Fruit fly (Drosophila melanogaster) whole organism, embryonic: ENCODE measurements around the gene BORCS5.

Experiments used
- Bteb2 ChIP-seq: fragments of 200-800 bp; sonication (Bioruptor generic); optimal IDR thresholded peaks from 2 replicates; lab custom pipeline; 2016; ENCODE audit warnings: missing biosample characterization, missing genetic modification characterization
- CG11456 ChIP-seq: fragments of 200-800 bp; sonication (Bioruptor generic); IDR thresholded peaks from 3 replicates; pipeline ENCODE4 v1.3.6; 2022; ENCODE audit warnings: missing biosample characterization, missing genetic modification characterization
- CG8089 ChIP-seq: fragments of 200-800 bp; sonication (Bioruptor generic); optimal IDR thresholded peaks from 3 replicates; lab custom pipeline; 2016; ENCODE audit warnings: missing biosample characterization, missing genetic modification characterization
- D19A ChIP-seq: fragments of 200-800 bp; optimal IDR thresholded peaks from 3 replicates; lab custom pipeline; 2019; ENCODE audit warnings: missing biosample characterization, mild to moderate bottlenecking, missing genetic modification characterization, moderate library complexity
- Lhr ChIP-seq: fragments of 200-800 bp; sonication (Bioruptor generic); optimal IDR thresholded peaks from 3 replicates; lab custom pipeline; 2017; ENCODE audit warnings: mild to moderate bottlenecking, missing biosample characterization, missing genetic modification reagents, missing genetic modification characterization
- emc ChIP-seq: fragments of 200-800 bp; sonication (Bioruptor generic); optimal IDR thresholded peaks from 2 replicates; lab custom pipeline; 2016; ENCODE audit warnings: missing biosample characterization, missing genetic modification characterization
- eyg ChIP-seq: fragments of 200-800 bp; sonication (Bioruptor generic); optimal IDR thresholded peaks from 3 replicates; lab custom pipeline; 2016; ENCODE audit warnings: missing biosample characterization, missing genetic modification characterization
- lbe ChIP-seq: fragments of 200-800 bp; sonication (Bioruptor generic); optimal IDR thresholded peaks from 2 replicates; lab custom pipeline; 2016; ENCODE audit warnings: missing biosample characterization, mild to moderate bottlenecking, missing genetic modification characterization

- TF ChIP-seq CG8089 (GFP tag; lab: Kevin White, UChicago) (no peak), lbe (no peak), Lhr (GFP tag; lab: Kevin White, UChicago) (no peak), Bteb2 (GFP tag; lab: Kevin White, UChicago) (no peak), eyg (GFP tag; lab: Kevin White, UChicago) (no peak), CG11456 (GFP tag; lab: Robert Waterston, UW) (no peak), emc (GFP tag; lab: Kevin White, UChicago) (no peak), D19A (no peak)
Observed at dm6 chrX:11877165-11877564, 4.6 kb upstream of the BORCS5 start, which contains the start of gene CG10352.
